Fruit fly (Drosophila melanogaster) whole organism, wandering third instar larva: ENCODE results near the gene Dlip1.

Experiments used
- Abd-B ChIP-seq: fragments of >200 bp; optimal IDR thresholded peaks from 2 replicates; lab custom pipeline; 2017; ENCODE audit warnings: missing biosample characterization, missing genetic modification characterization
- CG32264 ChIP-seq: fragments of 200-800 bp; sonication (Bioruptor generic); optimal IDR thresholded peaks from 2 replicates; lab custom pipeline; 2016; ENCODE audit warnings: missing biosample characterization, missing genetic modification characterization
- CrebA ChIP-seq: fragments of 200-800 bp; sonication (Bioruptor generic); optimal IDR thresholded peaks from 2 replicates; lab custom pipeline; 2016; ENCODE audit warnings: missing biosample characterization, mild to moderate bottlenecking, missing genetic modification characterization, borderline replicate concordance
- Dfd ChIP-seq: fragments of >200 bp; optimal IDR thresholded peaks from 2 replicates; lab custom pipeline; 2017; ENCODE audit warnings: missing biosample characterization, missing genetic modification characterization
- GATAd ChIP-seq: sonication (Bioruptor generic); optimal IDR thresholded peaks from 2 replicates; lab custom pipeline; 2016; ENCODE audit warnings: missing biosample characterization, missing genetic modification characterization
- HLH106 ChIP-seq: fragments of 200-800 bp; optimal IDR thresholded peaks from 3 replicates; lab custom pipeline; 2019; ENCODE audit warnings: missing biosample characterization, mild to moderate bottlenecking, missing genetic modification characterization, moderate library complexity
- Hnf4 ChIP-seq: fragments of 200-800 bp; sonication (Bioruptor generic); optimal IDR thresholded peaks from 2 replicates; lab custom pipeline; 2016; ENCODE audit warnings: missing biosample characterization, mild to moderate bottlenecking, missing genetic modification characterization
- Hr83 ChIP-seq: fragments of 200-300 bp; sonication (Bioruptor generic); optimal IDR thresholded peaks from 2 replicates; lab custom pipeline; 2016; ENCODE audit warnings: missing biosample characterization, mild to moderate bottlenecking, missing genetic modification characterization, moderate library complexity; ENCODE audit not compliant: poor library complexity, severe bottlenecking
- Jra ChIP-seq: sonication (Bioruptor generic); optimal IDR thresholded peaks from 2 replicates; lab custom pipeline; 2016; ENCODE audit warnings: missing biosample characterization, missing genetic modification characterization
- Mio ChIP-seq: sonication (Bioruptor generic); optimal IDR thresholded peaks from 2 replicates; lab custom pipeline; 2016; ENCODE audit warnings: missing biosample characterization, missing genetic modification characterization
- N ChIP-seq: fragments of >200 bp; optimal IDR thresholded peaks from 2 replicates; lab custom pipeline; 2018; ENCODE audit warnings: missing biosample characterization, missing external identifiers, missing genetic modification characterization
- OdsH ChIP-seq: fragments of 200-800 bp; sonication (Bioruptor generic); optimal IDR thresholded peaks from 2 replicates; lab custom pipeline; 2016; ENCODE audit warnings: missing biosample characterization, mild to moderate bottlenecking, missing genetic modification characterization
- Rel ChIP-seq, 2 experiments: fragments of 200-800 bp; sonication (Bioruptor generic) in 1 of 2; optimal IDR thresholded peaks; 2 replicates in 1 of 2; 3 replicates in 1 of 2; lab custom pipeline; 2016 to 2019; ENCODE audit warnings: mild to moderate bottlenecking in 2 of 2, missing biosample characterization in 2 of 2, missing genetic modification characterization in 2 of 2, moderate library complexity in 1 of 2
- Sp1 ChIP-seq: fragments of 200-800 bp; sonication (Bioruptor generic); optimal IDR thresholded peaks from 3 replicates; lab custom pipeline; 2019; ENCODE audit warnings: missing biosample characterization, mild to moderate bottlenecking, missing genetic modification characterization, moderate library complexity
- Vsx2 ChIP-seq: fragments of 200-300, 225-300 bp; sonication (Bioruptor generic); optimal IDR thresholded peaks from 2 replicates; lab custom pipeline; 2018; ENCODE audit warnings: missing biosample characterization, missing genetic modification characterization; ENCODE audit not compliant: partially characterized antibody
- br ChIP-seq: fragments of 200-800 bp; sonication (Bioruptor generic); optimal IDR thresholded peaks from 2 replicates; lab custom pipeline; 2016; ENCODE audit warnings: missing biosample characterization, missing genetic modification characterization
- brk ChIP-seq: fragments of 200-800 bp; sonication (Bioruptor generic); optimal IDR thresholded peaks from 2 replicates; lab custom pipeline; 2016; ENCODE audit warnings: missing biosample characterization, mild to moderate bottlenecking, missing genetic modification characterization
- dl ChIP-seq, 2 experiments: fragments of 175-275, 200-275 bp in 1 of 2; fragments of 200-275 bp in 1 of 2; sonication (Bioruptor generic); optimal IDR thresholded peaks; lab custom pipeline; 2018; ENCODE audit warnings: mild to moderate bottlenecking in 2 of 2, missing biosample characterization in 2 of 2, missing genetic modification characterization in 2 of 2, moderate library complexity in 2 of 2; ENCODE audit not compliant: partially characterized antibody in 2 of 2, insufficient read depth in 1 of 2
- dsf ChIP-seq: sonication (Bioruptor generic); optimal IDR thresholded peaks from 2 replicates; lab custom pipeline; 2016; ENCODE audit warnings: missing biosample characterization, missing genetic modification characterization, borderline replicate concordance
- ey ChIP-seq: fragments of 200-800 bp; sonication (Bioruptor generic); optimal IDR thresholded peaks from 2 replicates; lab custom pipeline; 2016; ENCODE audit warnings: missing biosample characterization, missing genetic modification characterization
- foxo ChIP-seq, 2 experiments: fragments of 200-800 bp; sonication (Bioruptor generic); optimal IDR thresholded peaks; 2 replicates in 1 of 2; 3 replicates in 1 of 2; lab custom pipeline; 2016 to 2017; ENCODE audit warnings: missing biosample characterization in 2 of 2, missing genetic modification characterization in 2 of 2
- h ChIP-seq: fragments of 200-800 bp; sonication (Bioruptor generic); optimal IDR thresholded peaks from 3 replicates; lab custom pipeline; 2016; ENCODE audit warnings: missing biosample characterization, mild to moderate bottlenecking, missing genetic modification characterization
- jim ChIP-seq: fragments of 175-275, 200-325 bp; sonication (Bioruptor generic); optimal IDR thresholded peaks from 2 replicates; lab custom pipeline; 2016; ENCODE audit warnings: missing biosample characterization, mild to moderate bottlenecking, missing genetic modification characterization
- lola ChIP-seq: fragments of >200 bp; optimal IDR thresholded peaks from 2 replicates; lab custom pipeline; 2017; ENCODE audit warnings: missing biosample characterization, missing genetic modification characterization
- pan ChIP-seq: fragments of >200 bp; optimal IDR thresholded peaks from 2 replicates; lab custom pipeline; 2017
- sage ChIP-seq: fragments of 200-800 bp; sonication (Bioruptor generic); optimal IDR thresholded peaks from 2 replicates; lab custom pipeline; 2016; ENCODE audit warnings: missing biosample characterization, mild to moderate bottlenecking, missing genetic modification characterization
- sv ChIP-seq: fragments of 200-800 bp; sonication (Bioruptor generic); optimal IDR thresholded peaks from 3 replicates; lab custom pipeline; 2016; ENCODE audit warnings: missing biosample characterization, missing genetic modification characterization
- tai ChIP-seq: sonication (Bioruptor generic); optimal IDR thresholded peaks from 2 replicates; lab custom pipeline; 2016; ENCODE audit warnings: missing biosample characterization, missing genetic modification characterization
- usp ChIP-seq: fragments of >200 bp; optimal IDR thresholded peaks from 2 replicates; lab custom pipeline; 2017; ENCODE audit warnings: missing biosample characterization, missing genetic modification characterization
- woc ChIP-seq: sonication (Bioruptor generic); optimal IDR thresholded peaks from 2 replicates; lab custom pipeline; 2016; ENCODE audit warnings: missing biosample characterization, mild to moderate bottlenecking, missing genetic modification characterization

Gene Dlip1

dm6 chrX:9163645-9164509 lies 5.5 kb downstream of the Dlip1 start (continued):
- no peak for TF ChIP-seq HLH106
- no peak for TF ChIP-seq br (GFP tag; lab: Kevin White, UChicago)
- TF ChIP-seq Jra: no peak
- TF ChIP-seq pan (lab: Kevin White, UChicago): no peak

- TF ChIP-seq woc (GFP tag; lab: Kevin White, UChicago) (peak; percentile 37), sv (no peak), pan (lab: Kevin White, UChicago) (no peak), sage (GFP tag; lab: Kevin White, UChicago) (no peak), jim (no peak), Hnf4 (no peak), dsf (GFP tag; lab: Kevin White, UChicago) (no peak), OdsH (GFP tag; lab: Kevin White, UChicago) (no peak)
Observed at dm6 chrX:9164510-9165506, 6.4 kb downstream of the Dlip1 start.

dm6 chrX:9168273-9168672 lies 9.9 kb downstream of the Dlip1 start:
- no peak for TF ChIP-seq lola (GFP tag; lab: Kevin White, UChicago)
- no peak for TF ChIP-seq Rel (GFP tag; optimal IDR thresholded peaks at IDR 0.05; lab: Kevin White, UChicago)
- TF ChIP-seq Rel (tag; optimal IDR thresholded peaks at IDR 0.05; lab: Kevin White, UChicago): no peak
- TF ChIP-seq usp: no peak
- no peak for TF ChIP-seq brk (GFP tag; lab: Kevin White, UChicago)
- TF ChIP-seq Dfd (GFP tag; lab: Kevin White, UChicago): peak; percentile 93
- TF ChIP-seq GATAd: no peak
- TF ChIP-seq woc (GFP tag; lab: Kevin White, UChicago): no peak
- no peak for TF ChIP-seq dl (GFP tag; optimal IDR thresholded peaks at IDR 0.05; lab: Kevin White, UChicago; ENCODE audit: insufficient read depth in 1 of 2, partially characterized antibody in 2 of 2)

- TF ChIP-seq h (no peak), N (GFP tag; lab: Kevin White, UChicago) (no peak)
Observed at dm6 chrX:9187429-9187828, 29.0 kb downstream of the Dlip1 start.

dm6 chrX:9190555-9191184 lies 32.2 kb downstream of the Dlip1 start, which contains the start of gene CG12115:
Gene CG12115 (minus strand): TSS chrX:9190605.
- TF ChIP-seq Sp1 (GFP tag; lab: Kevin White, UChicago): no peak
- TF ChIP-seq foxo (GFP tag; optimal IDR thresholded peaks at IDR 0.05; lab: Kevin White, UChicago): no peak
- no peak for TF ChIP-seq Abd-B (GFP tag; lab: Kevin White, UChicago)
- no peak for TF ChIP-seq brk (GFP tag; lab: Kevin White, UChicago)
- TF ChIP-seq Hr83 (GFP tag; lab: Kevin White, UChicago): no peak
- TF ChIP-seq CG32264 (GFP tag; lab: Kevin White, UChicago): no peak
- no peak for TF ChIP-seq usp
- TF ChIP-seq CrebA (GFP tag; lab: Kevin White, UChicago): no peak
- TF ChIP-seq Jra: no peak
- no peak for TF ChIP-seq dl (GFP tag; optimal IDR thresholded peaks at IDR 0.05; lab: Kevin White, UChicago; ENCODE audit: insufficient read depth in 1 of 2, partially characterized antibody in 2 of 2)
- TF ChIP-seq tai (GFP tag; lab: Kevin White, UChicago): no peak
- no peak for TF ChIP-seq woc (GFP tag; lab: Kevin White, UChicago)
- no peak for TF ChIP-seq h
- no peak for TF ChIP-seq Mio (GFP tag; lab: Kevin White, UChicago)
- no peak for TF ChIP-seq Vsx2 (GFP tag; lab: Kevin White, UChicago)
- TF ChIP-seq ey (GFP tag; lab: Kevin White, UChicago): no peak
- no peak for TF ChIP-seq sage (GFP tag; lab: Kevin White, UChicago)
- TF ChIP-seq, all 38 proteins: peak for 0
